Worm (Caenorhabditis elegans) whole organism, young adult: ENCODE data around the gene F14F9.4.

Experiments used
- F33H1.4 ChIP-seq: fragments of 200-800 bp; sonication (Bioruptor generic); IDR thresholded peaks from 2 replicates; pipeline ENCODE4 v1.3.6; 2022; ENCODE audit warnings: missing genetic modification reagents, missing genetic modification characterization, missing compliant biosample characterization
- ceh-100 ChIP-seq: fragments of 200-800 bp; sonication (Bioruptor generic); IDR thresholded peaks from 2 replicates; pipeline ENCODE4 v1.3.6; 2022; ENCODE audit warnings: missing genetic modification reagents, missing genetic modification characterization, missing compliant biosample characterization
- dpl-1 ChIP-seq: fragments of 150-350 bp; optimal IDR thresholded peaks from 2 replicates; lab custom pipeline; 2014; ENCODE audit warnings: missing biosample characterization, missing genetic modification reagents, missing genetic modification characterization
- lin-54 ChIP-seq: fragments of 200-800 bp; sonication (Bioruptor generic); optimal IDR thresholded peaks from 2 replicates; lab custom pipeline; 2018; ENCODE audit warnings: mild to moderate bottlenecking, missing genetic modification characterization, missing compliant biosample characterization
- snpc-1.1 ChIP-seq: sonication (generic microtip); optimal IDR thresholded peaks from 2 replicates; lab custom pipeline; 2017; ENCODE audit warnings: missing genetic modification characterization, mild to moderate bottlenecking, missing compliant biosample characterization, antibody characterized with exemption, moderate library complexity, missing genotype, missing genetic modification reagents; ENCODE audit not compliant: insufficient read depth

- TF ChIP-seq lin-54 (GFP tag; lab: Kevin White, UChicago) = no peak
- no peak for TF ChIP-seq dpl-1 (GFP tag; lab: Kevin White, UChicago)
- TF ChIP-seq F33H1.4 (GFP tag; lab: Robert Waterston, UW) = no peak
- TF ChIP-seq snpc-1.1 (tag; lab: Kevin White, UChicago) = no peak
- no peak for TF ChIP-seq ceh-100 (GFP tag; lab: Robert Waterston, UW)
Observed at ce11 chrV:5155516-5155915, 23.0 kb downstream of the F14F9.4 start, which contains the start of gene srx-38.
